Worm (Caenorhabditis elegans) whole organism, young adult: ENCODE results near the gene F02H6.2.

Experiments
- lin-40 ChIP-seq: sonication (generic microtip); optimal IDR thresholded peaks from 2 replicates; lab custom pipeline; 2016; ENCODE audit warnings: missing genetic modification characterization, mild to moderate bottlenecking, missing compliant biosample characterization, missing genotype, missing genetic modification reagents
- lir-1 ChIP-seq: fragments of 200-800 bp; sonication (Bioruptor generic); conservative IDR thresholded peaks from 2 replicates; pipeline ENCODE4 v1.3.6; 2022; ENCODE audit warnings: missing genetic modification reagents, missing genetic modification characterization, missing compliant biosample characterization
- madf-6 ChIP-seq: fragments of 200-800 bp; sonication (Bioruptor generic); IDR thresholded peaks from 2 replicates; pipeline ENCODE4 v1.3.6; 2022; ENCODE audit warnings: missing genetic modification reagents, missing genetic modification characterization, missing compliant biosample characterization
- nfyb-1 ChIP-seq: fragments of 200-800 bp; sonication (Bioruptor generic); IDR thresholded peaks from 2 replicates; pipeline ENCODE4 v1.3.6; 2022; ENCODE audit warnings: missing genetic modification reagents, missing genetic modification characterization, missing compliant biosample characterization

ce11 chrIV:14228069-14228468 is 31.8 kb downstream of the F02H6.2 start, which contains the start of gene F02H6.7:
- TF ChIP-seq lir-1 (GFP tag; lab: Robert Waterston, UW) (no peak), nfyb-1 (GFP tag; lab: Robert Waterston, UW) (no peak), lin-40 (tag; lab: Kevin White, UChicago) (no peak), madf-6 (GFP tag; lab: Robert Waterston, UW) (no peak)
